Worm (Caenorhabditis elegans) whole organism, young adult: ENCODE results near the gene K03A11.4.

Source experiments
- B0019.2 ChIP-seq: fragments of 200-800 bp; sonication (Bioruptor generic); conservative IDR thresholded peaks from 2 replicates; pipeline ENCODE4 v1.3.6; 2022; ENCODE audit warnings: missing genetic modification reagents, missing genetic modification characterization, missing compliant biosample characterization
- B0035.1 ChIP-seq: sonication (generic microtip); optimal IDR thresholded peaks from 2 replicates; lab custom pipeline; 2016; ENCODE audit warnings: missing genetic modification characterization, mild to moderate bottlenecking, missing compliant biosample characterization, missing genotype, missing genetic modification reagents
- B0261.1 ChIP-seq: sonication (generic microtip); optimal IDR thresholded peaks from 2 replicates; lab custom pipeline; 2016; ENCODE audit warnings: mild to moderate bottlenecking, missing genetic modification characterization, moderate library complexity, missing compliant biosample characterization
- F22D6.2 ChIP-seq: sonication (generic microtip); optimal IDR thresholded peaks from 2 replicates; lab custom pipeline; 2016; ENCODE audit warnings: mild to moderate bottlenecking, missing genetic modification characterization, missing compliant biosample characterization
- F52B5.7 ChIP-seq: sonication (generic microtip); optimal IDR thresholded peaks from 2 replicates; lab custom pipeline; 2016; ENCODE audit warnings: mild to moderate bottlenecking, missing genetic modification characterization, missing compliant biosample characterization
- F55B11.4 ChIP-seq: sonication (generic microtip); optimal IDR thresholded peaks from 2 replicates; lab custom pipeline; 2016; ENCODE audit warnings: missing compliant biosample characterization, missing genetic modification characterization, borderline replicate concordance; ENCODE audit not compliant: insufficient read depth
- K11D2.4 ChIP-seq: fragments of 200-800 bp; sonication (Bioruptor generic); IDR thresholded peaks from 2 replicates; pipeline ENCODE4 v1.3.6; 2022; ENCODE audit warnings: missing genetic modification reagents, missing genetic modification characterization, missing compliant biosample characterization
- T26A5.8 ChIP-seq: sonication (generic microtip); optimal IDR thresholded peaks from 2 replicates; lab custom pipeline; 2016; ENCODE audit warnings: missing genetic modification characterization, missing compliant biosample characterization
- Y56A3A.18 ChIP-seq: fragments of 200-800 bp; sonication (Bioruptor generic); IDR thresholded peaks from 2 replicates; pipeline ENCODE4 v1.3.6; 2022; ENCODE audit warnings: missing genetic modification reagents, missing genetic modification characterization, missing compliant biosample characterization
- Y67H2A.10 ChIP-seq: fragments of 200-800 bp; sonication (Bioruptor generic); conservative IDR thresholded peaks from 2 replicates; pipeline ENCODE4 v1.3.6; 2022; ENCODE audit warnings: missing genetic modification reagents, missing genetic modification characterization, missing compliant biosample characterization
- Y79H2A.3 ChIP-seq: fragments of 200-800 bp; sonication (Bioruptor generic); conservative IDR thresholded peaks from 2 replicates; pipeline ENCODE4 v1.3.6; 2022; ENCODE audit warnings: missing genetic modification reagents, missing genetic modification characterization, missing compliant biosample characterization
- akir-1 ChIP-seq: fragments of 200-800 bp; sonication (Bioruptor generic); optimal IDR thresholded peaks from 2 replicates; lab custom pipeline; 2018; ENCODE audit warnings: mild to moderate bottlenecking, missing genetic modification characterization, moderate library complexity, missing compliant biosample characterization
- atf-7 ChIP-seq: sonication (generic microtip); optimal IDR thresholded peaks from 2 replicates; lab custom pipeline; 2017; ENCODE audit warnings: mild to moderate bottlenecking, missing genetic modification characterization, missing compliant biosample characterization
- attf-3 ChIP-seq: fragments of 200-800 bp; sonication (Bioruptor generic); conservative IDR thresholded peaks from 2 replicates; pipeline ENCODE4 v1.3.6; 2022; ENCODE audit warnings: missing genetic modification reagents, missing genetic modification characterization, missing compliant biosample characterization
- attf-5 ChIP-seq: fragments of 200-800 bp; sonication (Bioruptor generic); optimal IDR thresholded peaks from 2 replicates; lab custom pipeline; 2018; ENCODE audit warnings: mild to moderate bottlenecking, missing genetic modification characterization, missing compliant biosample characterization
- attf-6 ChIP-seq: fragments of 200-800 bp; sonication (Bioruptor generic); IDR thresholded peaks from 2 replicates; pipeline ENCODE4 v1.3.6; 2022; ENCODE audit warnings: missing genetic modification reagents, missing genetic modification characterization, missing compliant biosample characterization
- cebp-1 ChIP-seq, 2 experiments: fragments of 200-800 bp in 1 of 2; sonication (Bioruptor generic) in 1 of 2; sonication (generic microtip) in 1 of 2; IDR thresholded peaks in 1 of 2; optimal IDR thresholded peaks in 1 of 2; 2 replicates each; pipeline versions ENCODE4 v1.3.6 to Lab custom; 2017 to 2022; ENCODE audit warnings: missing compliant biosample characterization in 2 of 2, missing genetic modification characterization in 2 of 2, mild to moderate bottlenecking in 1 of 2, missing genetic modification reagents in 1 of 2, moderate library complexity in 1 of 2
- ceh-100 ChIP-seq: fragments of 200-800 bp; sonication (Bioruptor generic); IDR thresholded peaks from 2 replicates; pipeline ENCODE4 v1.3.6; 2022; ENCODE audit warnings: missing genetic modification reagents, missing genetic modification characterization, missing compliant biosample characterization
- ceh-27 ChIP-seq: fragments of 200-800 bp; sonication (Bioruptor generic); optimal IDR thresholded peaks from 2 replicates; lab custom pipeline; 2018; ENCODE audit warnings: mild to moderate bottlenecking, missing genetic modification characterization, moderate library complexity, missing compliant biosample characterization
- dpl-1 ChIP-seq: fragments of 150-350 bp; optimal IDR thresholded peaks from 2 replicates; lab custom pipeline; 2014; ENCODE audit warnings: missing biosample characterization, missing genetic modification reagents, missing genetic modification characterization
- efl-1 ChIP-seq: fragments of 150-350 bp; optimal IDR thresholded peaks from 2 replicates; lab custom pipeline; 2014; ENCODE audit warnings: missing biosample characterization, missing genetic modification reagents, missing genetic modification characterization
- egl-18 ChIP-seq: fragments of 200-800 bp; sonication (Bioruptor generic); IDR thresholded peaks from 2 replicates; pipeline ENCODE4 v1.3.6; 2022; ENCODE audit warnings: missing genetic modification reagents, missing genetic modification characterization, missing compliant biosample characterization
- egl-44 ChIP-seq: fragments of 200-800 bp; sonication (Bioruptor generic); IDR thresholded peaks from 2 replicates; pipeline ENCODE4 v1.3.6; 2022; ENCODE audit warnings: missing genetic modification reagents, missing genetic modification characterization, missing compliant biosample characterization
- ekl-4 ChIP-seq: fragments of 200-800 bp; sonication (Bioruptor generic); IDR thresholded peaks from 2 replicates; pipeline ENCODE4 v1.3.6; 2022; ENCODE audit warnings: missing genetic modification reagents, missing genetic modification characterization, missing compliant biosample characterization
- ets-4 ChIP-seq: fragments of 200-800 bp; sonication (Bioruptor generic); optimal IDR thresholded peaks from 2 replicates; lab custom pipeline; 2018; ENCODE audit warnings: mild to moderate bottlenecking, missing genetic modification characterization, missing compliant biosample characterization
- hmg-1.2 ChIP-seq: fragments of 200-800 bp; sonication (Bioruptor generic); IDR thresholded peaks from 2 replicates; pipeline ENCODE4 v1.3.6; 2022; ENCODE audit warnings: missing genetic modification reagents, missing genetic modification characterization, missing compliant biosample characterization
- hmg-20 ChIP-seq: fragments of 200-800 bp; sonication (Bioruptor generic); IDR thresholded peaks from 2 replicates; pipeline ENCODE4 v1.3.6; 2022; ENCODE audit warnings: missing genetic modification reagents, missing genetic modification characterization, missing compliant biosample characterization
- lag-1 ChIP-seq: fragments of 200-800 bp; sonication (Bioruptor generic); IDR thresholded peaks from 2 replicates; pipeline ENCODE4 v1.3.6; 2022; ENCODE audit warnings: missing genetic modification reagents, missing genetic modification characterization, missing compliant biosample characterization
- let-607 ChIP-seq, 2 experiments: fragments of 200-800 bp in 1 of 2; sonication (Bioruptor generic) in 1 of 2; sonication (generic microtip) in 1 of 2; optimal IDR thresholded peaks; 2 replicates each; lab custom pipeline; 2016 to 2018; ENCODE audit warnings: mild to moderate bottlenecking in 2 of 2, missing compliant biosample characterization in 2 of 2, missing genetic modification characterization in 2 of 2, moderate library complexity in 2 of 2, missing genotype in 1 of 2
- lin-35 ChIP-seq, 3 experiments: fragments of 150-350 bp in 2 of 3; sonication (generic microtip) in 1 of 3; optimal IDR thresholded peaks; 2 replicates each; lab custom pipeline; 2014 to 2018; ENCODE audit warnings: missing biosample characterization in 3 of 3, missing genetic modification characterization in 3 of 3, missing genetic modification reagents in 3 of 3
- lin-40 ChIP-seq: sonication (generic microtip); optimal IDR thresholded peaks from 2 replicates; lab custom pipeline; 2016; ENCODE audit warnings: missing genetic modification characterization, mild to moderate bottlenecking, missing compliant biosample characterization, missing genotype, missing genetic modification reagents
- lsl-1 ChIP-seq: fragments of 200-800 bp; sonication (Bioruptor generic); optimal IDR thresholded peaks from 2 replicates; lab custom pipeline; 2018; ENCODE audit warnings: mild to moderate bottlenecking, missing genetic modification characterization, moderate library complexity, missing compliant biosample characterization
- mcd-1 ChIP-seq: fragments of 200-800 bp; sonication (Bioruptor generic); IDR thresholded peaks from 2 replicates; pipeline ENCODE4 v1.3.6; 2022; ENCODE audit warnings: missing genetic modification reagents, missing genetic modification characterization, missing compliant biosample characterization
- nfyb-1 ChIP-seq: fragments of 200-800 bp; sonication (Bioruptor generic); IDR thresholded peaks from 2 replicates; pipeline ENCODE4 v1.3.6; 2022; ENCODE audit warnings: missing genetic modification reagents, missing genetic modification characterization, missing compliant biosample characterization
- nhr-179 ChIP-seq: sonication (generic microtip); optimal IDR thresholded peaks from 2 replicates; lab custom pipeline; 2016; ENCODE audit warnings: mild to moderate bottlenecking, missing genetic modification characterization, missing compliant biosample characterization
- nhr-27 ChIP-seq: fragments of 200-800 bp; sonication (Bioruptor generic); optimal IDR thresholded peaks from 2 replicates; lab custom pipeline; 2018; ENCODE audit warnings: mild to moderate bottlenecking, missing genetic modification characterization, moderate library complexity, missing compliant biosample characterization
- nhr-80 ChIP-seq: sonication (generic microtip); optimal IDR thresholded peaks from 2 replicates; lab custom pipeline; 2016; ENCODE audit warnings: missing genetic modification characterization, missing compliant biosample characterization
- nhr-90 ChIP-seq: sonication (generic microtip); optimal IDR thresholded peaks from 2 replicates; lab custom pipeline; 2016; ENCODE audit warnings: missing genotype, mild to moderate bottlenecking, missing genetic modification characterization, missing compliant biosample characterization
- rec-8 ChIP-seq, 2 experiments: sonication (generic microtip); optimal IDR thresholded peaks; 2 replicates each; lab custom pipeline; 2016; ENCODE audit warnings: mild to moderate bottlenecking in 2 of 2, missing genetic modification characterization in 2 of 2, missing genetic modification reagents in 2 of 2, missing genotype in 2 of 2, missing biosample characterization in 1 of 2, missing compliant biosample characterization in 1 of 2, moderate library complexity in 1 of 2
- repo-1 ChIP-seq: sonication (generic microtip); optimal IDR thresholded peaks from 2 replicates; lab custom pipeline; 2017; ENCODE audit warnings: mild to moderate bottlenecking, missing genetic modification characterization, missing compliant biosample characterization
- snpc-3.4 ChIP-seq: sonication (generic microtip); optimal IDR thresholded peaks from 2 replicates; lab custom pipeline; 2017; ENCODE audit warnings: missing genetic modification characterization, mild to moderate bottlenecking, missing compliant biosample characterization, antibody characterized with exemption, moderate library complexity, missing genotype, missing genetic modification reagents
- snpc-4 ChIP-seq, 5 experiments: fragments of 150-350 bp in 1 of 5; sonication (generic microtip) in 4 of 5; optimal IDR thresholded peaks; 2 replicates each; lab custom pipeline; 2014 to 2018; ENCODE audit warnings: missing genetic modification characterization in 5 of 5, missing biosample characterization in 3 of 5, antibody characterized with exemption in 2 of 5, mild to moderate bottlenecking in 2 of 5, missing compliant biosample characterization in 2 of 5, missing genotype in 2 of 5, moderate library complexity in 2 of 5, missing genetic modification reagents in 1 of 5
- somi-1 ChIP-seq: fragments of 200-800 bp; sonication (Bioruptor generic); optimal IDR thresholded peaks from 2 replicates; lab custom pipeline; 2018; ENCODE audit warnings: mild to moderate bottlenecking, missing genetic modification characterization, missing compliant biosample characterization
- unc-62 ChIP-seq: fragments of 150-350 bp; optimal IDR thresholded peaks from 2 replicates; lab custom pipeline; 2014; ENCODE audit warnings: missing biosample characterization, missing genetic modification reagents, missing genetic modification characterization
- ztf-18 ChIP-seq: sonication (generic microtip); optimal IDR thresholded peaks from 2 replicates; lab custom pipeline; 2016; ENCODE audit warnings: missing genotype, mild to moderate bottlenecking, missing genetic modification characterization, missing compliant biosample characterization
- ztf-22 ChIP-seq: fragments of 200-800 bp; sonication (Bioruptor generic); optimal IDR thresholded peaks from 2 replicates; lab custom pipeline; 2018; ENCODE audit warnings: mild to moderate bottlenecking, missing genetic modification characterization, moderate library complexity, missing compliant biosample characterization
- ztf-28 ChIP-seq: fragments of 200-800 bp; sonication (Bioruptor generic); IDR thresholded peaks from 2 replicates; pipeline ENCODE4 v1.3.6; 2022; ENCODE audit warnings: missing genetic modification reagents, missing genetic modification characterization, missing compliant biosample characterization

Gene K03A11.4

DNA sequence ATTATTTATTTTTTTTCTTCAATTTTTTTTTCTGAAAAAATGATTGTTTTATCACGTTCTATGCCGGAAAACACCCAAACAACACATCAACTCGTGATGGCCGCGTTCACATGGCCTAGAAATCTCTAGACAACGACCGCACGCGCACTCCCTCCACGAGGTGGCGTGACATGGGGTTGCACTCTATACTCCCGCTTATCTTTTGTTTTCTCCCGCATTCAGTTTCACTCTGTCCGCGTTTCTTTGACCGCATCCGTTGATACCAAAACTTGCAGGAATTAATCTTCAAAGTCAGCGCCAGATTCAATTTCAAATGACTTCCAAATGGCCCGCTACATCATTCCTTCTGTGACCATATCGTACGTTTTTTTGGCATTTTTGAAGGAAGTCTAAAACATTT lies 27.0 kb downstream of the K03A11.4 start, which contains the start of gene F17H10.1 (continued):
- TF ChIP-seq ceh-27 (GFP tag; lab: Kevin White, UChicago) = peak; percentile 68
- TF ChIP-seq ztf-22 (GFP tag; lab: Kevin White, UChicago) = peak; percentile 68
- peak; percentile 61 for TF ChIP-seq mcd-1 (GFP tag; lab: Robert Waterston, UW)
- peak; percentile 64 for TF ChIP-seq B0035.1 (tag; lab: Kevin White, UChicago)
- no peak for TF ChIP-seq F55B11.4 (tag; lab: Kevin White, UChicago)
- TF ChIP-seq let-607 (tag; optimal IDR thresholded peaks at IDR 0.05; lab: Kevin White, UChicago) = peak in 1 of 2 experiments; percentile 76
- no peak for TF ChIP-seq nhr-179 (tag; lab: Kevin White, UChicago)
- TF ChIP-seq Y67H2A.10 (GFP tag; lab: Robert Waterston, UW) = no peak
- no peak for TF ChIP-seq snpc-4 (GFP tag; optimal IDR thresholded peaks at IDR 0.05; lab: Kevin White, UChicago)
- TF ChIP-seq snpc-4 (tag; optimal IDR thresholded peaks at IDR 0.05; lab: Kevin White, UChicago) = peak in 2 of 4 experiments; percentile 9 to 36
- TF ChIP-seq unc-62 (GFP tag; lab: Kevin White, UChicago) = no peak
- TF ChIP-seq egl-18 (GFP tag; lab: Robert Waterston, UW) = no peak
- TF ChIP-seq dpl-1 (GFP tag; lab: Kevin White, UChicago) = no peak
- no peak for TF ChIP-seq egl-44 (GFP tag; lab: Robert Waterston, UW)
- peak; percentile 48 for TF ChIP-seq nhr-90 (tag; lab: Kevin White, UChicago)
- TF ChIP-seq Y56A3A.18 (GFP tag; lab: Robert Waterston, UW) = no peak
- TF ChIP-seq attf-6 = no peak
- TF ChIP-seq ztf-18 (tag; lab: Kevin White, UChicago) = peak; percentile 40
- peak; percentile 82 for TF ChIP-seq lin-40
- TF ChIP-seq snpc-3.4 (tag; lab: Kevin White, UChicago) = no peak
- TF ChIP-seq B0019.2 (GFP tag; lab: Robert Waterston, UW) = no peak
- no peak for TF ChIP-seq efl-1
- 0 out of 2 replicates have a peak, but pooled peaks have one; percentile 44 for TF ChIP-seq cebp-1 (GFP tag; IDR thresholded peaks at IDR 0.05; lab: Robert Waterston, UW)
- peak; percentile 82 for TF ChIP-seq cebp-1 (tag; optimal IDR thresholded peaks at IDR 0.05; lab: Kevin White, UChicago)
- peak; percentile 85 for TF ChIP-seq atf-7 (tag; lab: Kevin White, UChicago)
- no peak for TF ChIP-seq akir-1 (GFP tag; lab: Kevin White, UChicago)
- TF ChIP-seq nhr-27 = no peak
- TF ChIP-seq lin-35 (GFP tag; optimal IDR thresholded peaks at IDR 0.05; lab: Kevin White, UChicago) = no peak
- no peak for TF ChIP-seq ztf-28
- peak; percentile 66 for TF ChIP-seq repo-1 (tag; lab: Kevin White, UChicago)
- peak; percentile 91 for TF ChIP-seq K11D2.4
- peak; percentile 89 for TF ChIP-seq nfyb-1
- TF ChIP-seq hmg-20 (GFP tag; lab: Robert Waterston, UW) = no peak
- no peak for TF ChIP-seq ceh-100 (GFP tag; lab: Robert Waterston, UW)
- peak; percentile 95 for TF ChIP-seq ets-4 (GFP tag; lab: Kevin White, UChicago)
- peak; percentile 47 for TF ChIP-seq hmg-1.2
- TF ChIP-seq T26A5.8 (tag; lab: Kevin White, UChicago) = no peak
- TF ChIP-seq rec-8 (tag; optimal IDR thresholded peaks at IDR 0.05; lab: Kevin White, UChicago) = no peak
- peak; percentile 88 for TF ChIP-seq nhr-80 (tag; lab: Kevin White, UChicago)
- no peak for TF ChIP-seq lsl-1 (GFP tag; lab: Kevin White, UChicago)
- no peak for TF ChIP-seq Y79H2A.3 (GFP tag; lab: Robert Waterston, UW)
- TF ChIP-seq F52B5.7 (tag; lab: Kevin White, UChicago) = no peak
- TF ChIP-seq attf-3 (GFP tag; lab: Robert Waterston, UW) = no peak
- no peak for TF ChIP-seq lag-1 (GFP tag; lab: Robert Waterston, UW)
- peak; percentile 54 for TF ChIP-seq ekl-4
- TF ChIP-seq attf-5 = peak; percentile 31
- peak; percentile 94 for TF ChIP-seq somi-1
- peak; percentile 1 for TF ChIP-seq B0261.1 (tag; lab: Kevin White, UChicago)
- TF ChIP-seq F22D6.2 (tag; lab: Kevin White, UChicago) = peak; percentile 80
